Fruit fly (Drosophila melanogaster) whole organism, embryonic: ENCODE results near the gene CG7987.

ENCODE experiments used
- Adf1 ChIP-seq: fragments of 200-800 bp; sonication (Bioruptor generic); IDR thresholded peaks from 2 replicates; pipeline ENCODE4 v1.3.6; 2022; ENCODE audit warnings: missing biosample characterization, missing genetic modification characterization
- CG10321 ChIP-seq: fragments of 200-800 bp; sonication (Bioruptor generic); IDR thresholded peaks from 2 replicates; pipeline ENCODE4 v1.3.6; 2022; ENCODE audit warnings: missing biosample characterization, missing genetic modification characterization
- CG10431 ChIP-seq: fragments of 200-800 bp; sonication (Bioruptor generic); optimal IDR thresholded peaks from 3 replicates; lab custom pipeline; 2018; ENCODE audit warnings: missing biosample characterization, mild to moderate bottlenecking, missing genetic modification characterization
- CG10543 ChIP-seq: fragments of 200-800 bp; sonication (Bioruptor generic); optimal IDR thresholded peaks from 3 replicates; lab custom pipeline; 2017; ENCODE audit warnings: missing biosample characterization, mild to moderate bottlenecking, missing genetic modification characterization, moderate library complexity
- CG1233 ChIP-seq: fragments of 200-800 bp; sonication (Bioruptor generic); optimal IDR thresholded peaks from 4 replicates; lab custom pipeline; 2018; ENCODE audit warnings: missing biosample characterization, mild to moderate bottlenecking, missing genetic modification characterization
- CG12769 ChIP-seq: fragments of 200-800 bp; sonication (Bioruptor generic); optimal IDR thresholded peaks from 2 replicates; lab custom pipeline; 2019; ENCODE audit warnings: missing biosample characterization, mild to moderate bottlenecking, missing genetic modification characterization, moderate library complexity
- CG13123 ChIP-seq: fragments of 200-800 bp; sonication (Bioruptor generic); optimal IDR thresholded peaks from 2 replicates; lab custom pipeline; 2016; ENCODE audit warnings: missing biosample characterization, missing genetic modification characterization
- CG13287 ChIP-seq: fragments of 200-800 bp; sonication (Bioruptor generic); IDR thresholded peaks from 2 replicates; pipeline ENCODE4 v1.3.6; 2022; ENCODE audit warnings: missing biosample characterization, missing genetic modification characterization; ENCODE audit not compliant: partially characterized antibody
- CG14441 ChIP-seq: fragments of 200-800 bp; sonication (Bioruptor generic); IDR thresholded peaks from 2 replicates; pipeline ENCODE4 v1.3.6; 2022; ENCODE audit warnings: missing biosample characterization, missing genetic modification characterization
- CG14667 ChIP-seq: fragments of 200-800 bp; sonication (Bioruptor generic); IDR thresholded peaks from 2 replicates; pipeline ENCODE4 v1.3.6; 2022; ENCODE audit warnings: missing biosample characterization, missing genetic modification characterization
- CG15269 ChIP-seq: fragments of 200-800 bp; sonication (Bioruptor generic); optimal IDR thresholded peaks from 2 replicates; lab custom pipeline; 2018; ENCODE audit warnings: missing biosample characterization, mild to moderate bottlenecking, missing genetic modification characterization, moderate library complexity
- CG15514 ChIP-seq: fragments of 200-800 bp; sonication (Bioruptor generic); optimal IDR thresholded peaks from 3 replicates; lab custom pipeline; 2017; ENCODE audit warnings: missing biosample characterization, missing genetic modification characterization, mild to moderate bottlenecking, moderate library complexity, missing genetic modification reagents
- CG1792 ChIP-seq: fragments of 200-800 bp; sonication (Bioruptor generic); optimal IDR thresholded peaks from 2 replicates; lab custom pipeline; 2016; ENCODE audit warnings: missing biosample characterization, missing genetic modification characterization
- CG2120 ChIP-seq: fragments of 200-800 bp; sonication (Bioruptor generic); optimal IDR thresholded peaks from 3 replicates; lab custom pipeline; 2016; ENCODE audit warnings: missing biosample characterization, missing genetic modification characterization
- CG3163 ChIP-seq: fragments of 200-800 bp; sonication (Bioruptor generic); optimal IDR thresholded peaks from 3 replicates; lab custom pipeline; 2016; ENCODE audit warnings: missing biosample characterization, missing genetic modification characterization
- CG32767 ChIP-seq: fragments of 200-800 bp; sonication (Bioruptor generic); IDR thresholded peaks from 2 replicates; pipeline ENCODE4 v1.3.6; 2022; ENCODE audit warnings: missing biosample characterization, missing genetic modification characterization
- CG4360 ChIP-seq: fragments of 200-800 bp; sonication (Bioruptor generic); IDR thresholded peaks from 2 replicates; pipeline ENCODE4 v1.3.6; 2022; ENCODE audit warnings: missing biosample characterization, missing genetic modification characterization
- Deaf1 ChIP-seq: fragments of 200-800 bp; optimal IDR thresholded peaks from 3 replicates; lab custom pipeline; 2019; ENCODE audit warnings: missing biosample characterization, mild to moderate bottlenecking, missing genetic modification characterization, moderate library complexity
- Jarid2 ChIP-seq: fragments of 200-800 bp; sonication (Bioruptor generic); optimal IDR thresholded peaks from 3 replicates; lab custom pipeline; 2017; ENCODE audit warnings: mild to moderate bottlenecking, missing biosample characterization, missing genetic modification reagents, missing genetic modification characterization
- MTF-1 ChIP-seq: fragments of 200-800 bp; sonication (Bioruptor generic); optimal IDR thresholded peaks from 2 replicates; lab custom pipeline; 2018; ENCODE audit warnings: missing biosample characterization, mild to moderate bottlenecking, missing genetic modification characterization, borderline replicate concordance
- Max ChIP-seq: fragments of 200-800 bp; sonication (Bioruptor generic); optimal IDR thresholded peaks from 2 replicates; lab custom pipeline; 2016; ENCODE audit warnings: missing biosample characterization, mild to moderate bottlenecking, missing genetic modification characterization
- Med ChIP-seq: fragments of 200-800 bp; sonication (Bioruptor generic); peaks from one replicate; lab custom pipeline; 2016; ENCODE audit warnings: missing biosample characterization, missing genetic modification characterization, mild to moderate bottlenecking, inconsistent platforms, moderate library complexity
- Nf-YB ChIP-seq: fragments of 200-800 bp; sonication (Bioruptor generic); optimal IDR thresholded peaks from 3 replicates; lab custom pipeline; 2019; ENCODE audit warnings: missing biosample characterization, mild to moderate bottlenecking, missing genetic modification characterization, moderate library complexity
- Opbp ChIP-seq: fragments of 200-800 bp; sonication (Bioruptor generic); IDR thresholded peaks from 3 replicates; pipeline ENCODE4 v1.3.6; 2022; ENCODE audit warnings: missing biosample characterization, missing genetic modification characterization; ENCODE audit not compliant: partially characterized antibody
- Poxn ChIP-seq: fragments of 200-800 bp; sonication (Bioruptor generic); IDR thresholded peaks from 2 replicates; pipeline ENCODE4 v1.3.6; 2022; ENCODE audit warnings: missing biosample characterization, missing genetic modification characterization
- Rx ChIP-seq: fragments of 200-800 bp; sonication (Bioruptor generic); IDR thresholded peaks from 2 replicates; pipeline ENCODE4 v1.3.6; 2022; ENCODE audit warnings: missing biosample characterization, missing genetic modification characterization
- Sox100B ChIP-seq: fragments of 200-800 bp; sonication (Bioruptor generic); optimal IDR thresholded peaks from 3 replicates; lab custom pipeline; 2018; ENCODE audit warnings: missing biosample characterization, mild to moderate bottlenecking, missing genetic modification characterization
- Trl ChIP-seq, 3 experiments: fragments of >200 bp in 2 of 3; fragments of 200-800 bp in 1 of 3; sonication (Bioruptor generic) in 1 of 3; optimal IDR thresholded peaks; 2 replicates in 1 of 3; 3 replicates in 2 of 3; lab custom pipeline; 2016 to 2017; ENCODE audit warnings: missing biosample characterization in 1 of 3, missing genetic modification characterization in 1 of 3
- abd-A ChIP-seq: fragments of 200-800 bp; sonication (Bioruptor generic); optimal IDR thresholded peaks from 3 replicates; lab custom pipeline; 2019; ENCODE audit warnings: missing biosample characterization, mild to moderate bottlenecking, missing genetic modification characterization, moderate library complexity
- ato ChIP-seq: fragments of 200-800 bp; sonication (Bioruptor generic); IDR thresholded peaks from 2 replicates; pipeline ENCODE4 v1.3.6; 2022; ENCODE audit warnings: missing biosample characterization, missing genetic modification characterization; ENCODE audit not compliant: partially characterized antibody
- cg ChIP-seq: fragments of 200-800 bp; sonication (Bioruptor generic); optimal IDR thresholded peaks from 3 replicates; lab custom pipeline; 2019; ENCODE audit warnings: missing biosample characterization, mild to moderate bottlenecking, missing genetic modification characterization, moderate library complexity
- en ChIP-seq: fragments of 200-800 bp; sonication (Bioruptor generic); optimal IDR thresholded peaks from 2 replicates; lab custom pipeline; 2016; ENCODE audit warnings: missing biosample characterization, missing genetic modification characterization
- fd64A ChIP-seq: fragments of 200-800 bp; sonication (Bioruptor generic); optimal IDR thresholded peaks from 3 replicates; lab custom pipeline; 2018; ENCODE audit warnings: missing biosample characterization, mild to moderate bottlenecking, missing genetic modification characterization
- grn ChIP-seq: fragments of 200-800 bp; sonication (Bioruptor generic); optimal IDR thresholded peaks from 3 replicates; lab custom pipeline; 2017; ENCODE audit warnings: missing biosample characterization, missing genetic modification characterization
- hkb ChIP-seq, 2 experiments: fragments of 200-800 bp in 1 of 2; fragments of >200 bp in 1 of 2; sonication (Bioruptor generic) in 1 of 2; IDR thresholded peaks in 1 of 2; optimal IDR thresholded peaks in 1 of 2; 2 replicates each; pipeline versions ENCODE4 v1.3.6 to Lab custom; 2017 to 2022; ENCODE audit warnings: missing biosample characterization in 1 of 2, missing genetic modification characterization in 1 of 2
- kni ChIP-seq: fragments of 200-800 bp; sonication (Bioruptor generic); optimal IDR thresholded peaks from 3 replicates; lab custom pipeline; 2017; ENCODE audit warnings: mild to moderate bottlenecking, missing biosample characterization, missing genetic modification reagents, missing genetic modification characterization
- mam ChIP-seq: fragments of 200-800 bp; sonication (Bioruptor generic); optimal IDR thresholded peaks from 3 replicates; lab custom pipeline; 2016; ENCODE audit warnings: missing biosample characterization, missing genetic modification characterization
- sd ChIP-seq: fragments of 200-800 bp; sonication (Bioruptor generic); optimal IDR thresholded peaks from 3 replicates; lab custom pipeline; 2018; ENCODE audit warnings: missing biosample characterization, mild to moderate bottlenecking, missing genetic modification characterization, moderate library complexity
- sens-2 ChIP-seq: fragments of 200-800 bp; sonication (Bioruptor generic); IDR thresholded peaks from 2 replicates; pipeline ENCODE4 v1.3.6; 2022; ENCODE audit warnings: missing biosample characterization, missing genetic modification characterization
- so ChIP-seq: fragments of 200-800 bp; sonication (Bioruptor generic); IDR thresholded peaks from 3 replicates; pipeline ENCODE4 v1.3.6; 2022; ENCODE audit warnings: missing biosample characterization, missing genetic modification characterization
- sqz ChIP-seq: fragments of 200-800 bp; sonication (Bioruptor generic); optimal IDR thresholded peaks from 3 replicates; lab custom pipeline; 2018; ENCODE audit warnings: missing biosample characterization, mild to moderate bottlenecking, missing genetic modification characterization
- unc-4 ChIP-seq: fragments of 200-800 bp; sonication (Bioruptor generic); IDR thresholded peaks from 2 replicates; pipeline ENCODE4 v1.3.6; 2022; ENCODE audit warnings: missing biosample characterization, missing genetic modification characterization; ENCODE audit not compliant: partially characterized antibody
- vvl ChIP-seq: fragments of 200-800 bp; sonication (Bioruptor generic); IDR thresholded peaks from 2 replicates; pipeline ENCODE4 v1.3.6; 2022; ENCODE audit warnings: missing biosample characterization, missing genetic modification characterization
- wor ChIP-seq: fragments of 200-800 bp; sonication (Bioruptor generic); IDR thresholded peaks from 2 replicates; pipeline ENCODE4 v1.3.6; 2022; ENCODE audit warnings: missing biosample characterization, missing genetic modification characterization

Gene CG7987

dm6 chr3R:14577803-14578493, 2.3 kb upstream of the CG7987 start (continued):
- TF ChIP-seq ato, result no peak
- TF ChIP-seq mam (GFP tag; lab: Kevin White, UChicago), result no peak
- TF ChIP-seq wor, result no peak; the same call in 1 of the 2 replicates
- peak; percentile 5 for TF ChIP-seq CG2120 (GFP tag; lab: Kevin White, UChicago)
- no peak for TF ChIP-seq CG1233 (GFP tag; lab: Kevin White, UChicago)
- TF ChIP-seq CG13123, result no peak
- peak; percentile 29; the same call in 1 of the 2 replicates for TF ChIP-seq CG14441
- peak; percentile 29 for TF ChIP-seq CG15269 (tag; lab: Kevin White, UChicago)
- TF ChIP-seq MTF-1 (GFP tag; lab: Kevin White, UChicago), result no peak
- TF ChIP-seq so (GFP tag; lab: Robert Waterston, UW), result no peak
- no peak for TF ChIP-seq en (GFP tag; lab: Kevin White, UChicago)
- TF ChIP-seq Max (GFP tag; lab: Kevin White, UChicago), result no peak

DNA sequence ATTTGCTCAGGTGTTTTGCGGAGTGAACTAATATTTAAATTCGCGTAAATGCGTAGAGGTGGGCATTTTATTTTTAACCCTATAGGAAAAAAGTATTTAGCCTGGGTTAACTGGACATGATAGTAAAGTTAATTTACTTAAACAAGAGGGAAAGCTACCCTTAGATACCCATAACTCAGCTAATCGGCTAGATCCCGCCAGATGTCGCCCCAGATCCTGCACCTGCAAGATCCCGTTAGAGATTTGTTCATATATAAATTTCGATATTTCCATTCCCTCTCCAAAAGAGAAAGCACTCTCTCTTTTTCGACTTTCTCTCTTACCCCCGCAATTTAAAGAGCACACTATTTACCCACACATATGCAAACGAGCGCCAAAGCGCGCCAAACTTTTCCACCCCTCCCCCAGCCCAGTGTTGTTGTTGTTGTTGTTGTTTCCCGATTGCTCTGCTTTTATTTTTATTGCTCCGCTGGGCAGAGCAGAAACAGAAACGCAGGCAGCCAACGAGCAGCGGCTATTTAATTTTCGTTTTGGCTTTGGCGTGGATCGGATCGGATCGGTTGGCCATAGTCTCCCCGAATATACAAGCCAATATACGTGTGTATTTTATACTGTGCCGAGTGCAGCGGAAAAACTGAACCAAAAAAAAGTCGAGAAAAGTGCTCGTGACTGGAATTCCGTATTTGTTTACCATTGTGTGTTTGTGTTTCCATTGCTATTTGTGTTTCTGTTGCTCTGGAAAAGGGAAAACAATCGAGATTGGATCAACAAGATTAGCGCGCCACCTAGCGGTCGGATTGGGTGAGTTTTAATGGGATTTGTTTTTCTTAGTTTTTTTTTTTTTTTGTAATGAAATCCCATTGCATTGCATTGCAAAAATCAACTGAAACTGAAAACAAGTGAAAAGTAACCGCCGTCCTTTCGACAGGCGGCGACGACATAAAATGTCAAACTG, 1.3 kb upstream of the CG7987 start, which contains the start of gene stumps:
TSS of gene stumps (plus strand) at position 526 of the 955 bp plus-strand sequence.
- peak; percentile 35 for TF ChIP-seq sqz (GFP tag; lab: Kevin White, UChicago)
- TF ChIP-seq unc-4 (GFP tag; lab: Robert Waterston, UW), result no peak
- peak; percentile 73 for TF ChIP-seq Med
- peak; percentile 85 for TF ChIP-seq kni (GFP tag; lab: Kevin White, UChicago)
- TF ChIP-seq cg (GFP tag; lab: Kevin White, UChicago), result peak; percentile 72
- TF ChIP-seq CG1792 (GFP tag; lab: Kevin White, UChicago), result peak; percentile 16
- TF ChIP-seq hkb (optimal IDR thresholded peaks at IDR 0.05; lab: Kevin White, UChicago), result no peak
- peak; percentile 28; the same call in 1 of the 2 replicates for TF ChIP-seq hkb (GFP tag; IDR thresholded peaks at IDR 0.05; lab: Robert Waterston, UW)
- peak; percentile 32 for TF ChIP-seq Jarid2
- TF ChIP-seq Opbp, result 0 out of 3 replicates have a peak, but pooled peaks have one; percentile 10
- TF ChIP-seq CG15514 (GFP tag; lab: Kevin White, UChicago), result no peak
- TF ChIP-seq Trl (optimal IDR thresholded peaks at IDR 0.05; lab: Kevin White, UChicago), result peak; percentile 61
- TF ChIP-seq Trl (GFP tag; optimal IDR thresholded peaks at IDR 0.05; lab: Kevin White, UChicago), result no peak
- peak; percentile 38 for TF ChIP-seq CG10543
- TF ChIP-seq CG4360, result peak; percentile 89
- 0 out of 2 replicates have a peak, but pooled peaks have one; percentile 27 for TF ChIP-seq CG32767 (GFP tag; lab: Robert Waterston, UW)
- TF ChIP-seq CG12769 (tag; lab: Kevin White, UChicago), result peak; percentile 78
- no peak for TF ChIP-seq Rx (GFP tag; lab: Robert Waterston, UW)
- peak; percentile 9; the same call in 1 of the 2 replicates for TF ChIP-seq CG13287 (GFP tag; lab: Robert Waterston, UW)
- peak; percentile 80 for TF ChIP-seq Adf1 (GFP tag; lab: Robert Waterston, UW)
- TF ChIP-seq sens-2, result peak; percentile 31; the same call in 1 of the 2 replicates
- TF ChIP-seq abd-A, result peak; percentile 86
- TF ChIP-seq Nf-YB, result peak; percentile 23
- TF ChIP-seq Deaf1, result peak; percentile 84
- TF ChIP-seq Poxn, result no peak
- no peak for TF ChIP-seq CG10321 (GFP tag; lab: Robert Waterston, UW)
- peak; percentile 53 for TF ChIP-seq grn (GFP tag; lab: Kevin White, UChicago)
- peak; percentile 55; the same call in 1 of the 2 replicates for TF ChIP-seq vvl
- TF ChIP-seq CG14667 (GFP tag; lab: Robert Waterston, UW), result no peak
- TF ChIP-seq Sox100B (GFP tag; lab: Kevin White, UChicago), result peak; percentile 20
- peak; percentile 25 for TF ChIP-seq CG10431 (GFP tag; lab: Kevin White, UChicago)
- peak; percentile 72; the same call in 2 of the 3 replicates for TF ChIP-seq so (GFP tag; lab: Robert Waterston, UW)
- TF ChIP-seq sd (tag; lab: Kevin White, UChicago), result peak; percentile 77
- TF ChIP-seq fd64A (GFP tag; lab: Kevin White, UChicago), result peak; percentile 0
- peak; percentile 94 for TF ChIP-seq CG3163 (GFP tag; lab: Kevin White, UChicago)
